Fruit fly (Drosophila melanogaster) S2 (cell line): ENCODE data around the gene Ranbp21.

ENCODE experiments used
- CG8478 ChIP-seq: fragments of >200 bp; optimal IDR thresholded peaks from 2 replicates; lab custom pipeline; 2018
- CTCF ChIP-seq, 2 experiments: fragments of >200 bp; optimal IDR thresholded peaks; 2 replicates each; lab custom pipeline; 2018

Ranbp21 gene

DNA sequence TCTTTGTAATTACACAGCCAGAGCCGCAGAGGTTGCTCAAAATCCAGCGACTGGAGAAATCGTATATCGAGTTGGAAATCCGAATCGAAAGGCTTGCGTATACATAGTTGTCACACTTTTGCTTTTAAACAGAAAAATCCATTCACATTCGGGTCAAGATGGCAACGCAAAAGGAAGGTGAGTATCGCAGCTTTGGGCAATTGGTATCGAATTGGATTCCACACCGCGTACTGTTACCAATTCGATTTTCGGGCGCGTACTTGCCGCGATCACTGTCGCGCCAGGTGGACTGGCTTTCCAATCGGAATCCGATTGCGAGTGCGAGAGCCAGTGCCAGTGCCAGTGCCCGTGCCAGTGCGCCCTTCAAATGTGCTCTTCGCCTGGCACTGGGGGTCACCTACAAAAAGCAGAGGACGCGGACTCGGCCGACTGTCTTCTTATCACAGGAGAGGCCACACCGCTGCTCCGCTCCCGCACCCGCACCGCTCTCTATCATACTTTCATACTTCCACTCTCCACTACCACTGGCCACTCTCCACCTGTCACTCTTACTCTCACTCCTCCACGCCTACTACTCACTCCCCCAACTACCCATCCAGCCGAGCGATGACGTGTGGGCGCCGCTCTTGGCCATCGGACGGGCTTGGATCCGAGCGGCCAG, 15.5 kb upstream of the Ranbp21 start:
- no peak for TF ChIP-seq CTCF (optimal IDR thresholded peaks at IDR 0.05; lab: Kevin White, UChicago)
- no peak for TF ChIP-seq CG8478 (lab: Kevin White, UChicago)

- TF ChIP-seq CTCF (optimal IDR thresholded peaks at IDR 0.05; lab: Kevin White, UChicago) (no peak), CG8478 (lab: Kevin White, UChicago) (no peak)
Measured at dm6 chrX:19666991-19667409, 14.9 kb upstream of the Ranbp21 start, which contains the start of gene Zw. Gene Zw, plus strand, starts transcription at chrX:19667252.

- TF ChIP-seq CG8478 (lab: Kevin White, UChicago): no peak
- TF ChIP-seq CTCF (optimal IDR thresholded peaks at IDR 0.05; lab: Kevin White, UChicago): no peak
Measured at dm6 chrX:19665684-19666141, 13.6 kb upstream of the Ranbp21 start.

dm6 chrX:19663859-19664728, 12.0 kb upstream of the Ranbp21 start, which contains the start of the genes CG14223 and Ssu72:
Gene CG14223, minus strand, starts transcription at chrX:19663971.
Gene Ssu72, plus strand, starts transcription at chrX:19664561.
- no peak for TF ChIP-seq CG8478 (lab: Kevin White, UChicago)
- TF ChIP-seq CTCF (optimal IDR thresholded peaks at IDR 0.05; lab: Kevin White, UChicago): no peak

DNA sequence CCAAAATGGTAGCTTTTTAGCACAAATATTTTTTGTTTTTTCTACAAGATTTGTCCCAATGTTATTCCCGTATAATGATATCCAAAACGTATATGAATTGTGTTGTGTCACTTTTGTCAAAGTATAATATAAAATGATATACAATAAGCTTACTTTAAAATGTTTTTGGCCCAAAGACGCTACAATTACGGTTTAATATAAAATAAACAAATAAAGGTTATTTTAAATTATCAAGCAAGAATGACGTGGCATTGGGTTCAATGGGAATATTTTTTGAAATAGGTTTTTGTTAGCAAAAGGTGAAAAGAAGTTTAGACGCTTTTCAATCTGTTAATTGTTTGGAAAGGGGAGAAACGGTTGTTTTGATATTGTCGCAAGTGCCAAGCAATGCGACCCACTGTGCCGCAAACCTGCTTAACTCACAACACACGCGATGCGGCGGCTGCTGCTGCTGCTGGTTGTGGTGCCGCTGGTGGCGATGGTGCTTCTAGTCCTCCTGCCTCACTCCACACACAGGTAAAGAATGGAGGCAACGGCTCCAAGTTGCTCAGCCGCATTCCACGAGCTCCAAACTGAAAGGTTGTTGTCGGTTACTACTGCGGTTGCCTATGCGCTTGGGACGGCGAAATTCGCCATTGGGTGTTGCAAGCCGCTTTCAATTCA, 11.3 kb upstream of the Ranbp21 start:
- no peak for TF ChIP-seq CTCF (optimal IDR thresholded peaks at IDR 0.05; lab: Kevin White, UChicago)
- TF ChIP-seq CG8478 (lab: Kevin White, UChicago): no peak

DNA sequence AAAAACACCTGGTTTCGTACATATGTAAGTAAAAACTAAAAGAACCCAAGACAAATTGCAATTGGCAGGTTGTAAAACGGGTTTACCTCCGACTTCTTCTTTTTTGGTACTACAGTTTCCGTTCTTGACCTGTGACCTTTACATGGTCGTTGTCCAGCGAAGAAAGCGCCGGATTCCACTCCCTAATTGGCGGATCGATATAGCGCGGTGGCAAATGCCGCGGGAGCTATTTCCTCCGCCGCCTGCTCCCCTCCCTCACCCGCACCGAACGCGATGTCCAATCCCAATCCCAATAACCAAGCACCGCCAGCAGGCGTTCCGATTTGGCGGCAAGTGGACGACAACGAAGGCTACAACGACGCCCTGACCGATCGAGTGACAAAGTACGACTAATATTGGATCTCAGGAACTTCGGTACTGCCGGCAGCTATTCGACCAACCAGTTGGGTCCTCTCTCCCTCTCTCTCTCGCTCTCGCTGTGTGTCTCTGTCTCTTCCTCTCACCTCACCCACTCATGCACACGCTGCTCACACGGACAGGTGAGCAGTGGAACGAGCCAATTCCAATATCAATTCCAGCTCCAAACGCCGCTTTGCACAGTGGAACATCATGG, 10.6 kb upstream of the Ranbp21 start:
- TF ChIP-seq CG8478 (lab: Kevin White, UChicago) (no peak), CTCF (optimal IDR thresholded peaks at IDR 0.05; lab: Kevin White, UChicago) (no peak)

- TF ChIP-seq CTCF (optimal IDR thresholded peaks at IDR 0.05; lab: Kevin White, UChicago) (no peak), CG8478 (lab: Kevin White, UChicago) (no peak)
Measured at dm6 chrX:19645873-19646541, 6.1 kb downstream of the Ranbp21 start, which contains the start of gene Arp10. Gene Arp10, minus strand, starts transcription at chrX:19646176.

DNA sequence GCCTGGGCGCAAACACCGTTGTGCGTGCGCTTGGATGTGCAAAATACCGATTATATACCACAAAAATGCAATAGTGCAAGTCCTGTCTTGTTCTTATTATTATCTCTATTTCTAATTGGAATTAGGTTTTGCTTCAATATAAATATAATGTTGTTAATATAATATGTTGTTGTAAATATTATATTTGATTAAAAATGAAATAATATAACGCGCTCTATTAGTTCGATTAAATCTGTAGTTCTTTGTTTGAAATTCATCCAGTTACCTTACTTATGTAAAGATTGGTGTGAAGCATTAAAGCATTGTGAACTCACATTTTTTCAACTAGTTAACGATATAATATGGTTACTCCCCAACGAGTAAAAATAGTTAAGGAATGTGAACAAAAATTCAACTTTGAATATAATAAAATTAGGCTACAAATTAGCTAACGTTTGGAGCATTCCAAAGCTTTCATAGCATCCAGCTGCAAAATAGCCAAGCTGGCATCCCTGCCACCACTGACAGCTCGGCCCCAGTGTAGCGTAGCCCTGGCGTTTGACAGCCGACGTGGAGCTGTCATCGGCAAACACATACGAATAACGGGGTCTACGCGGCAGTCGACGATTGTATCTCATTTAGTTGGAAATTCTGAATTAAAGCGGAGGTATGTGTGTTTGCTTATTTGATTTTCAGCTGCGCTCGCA, 9.1 kb downstream of the Ranbp21 start, which contains the start of the genes CG12237 and Sec61gamma:
CG12237 (minus strand) TSS at position 51 of the 686 bp plus-strand sequence.
Sec61gamma (plus strand) TSS at position 509 of the 686 bp plus-strand sequence.
- no peak for TF ChIP-seq CTCF (optimal IDR thresholded peaks at IDR 0.05; lab: Kevin White, UChicago)
- TF ChIP-seq CG8478 (lab: Kevin White, UChicago): no peak

- TF ChIP-seq CG8478 (lab: Kevin White, UChicago) (no peak), CTCF (optimal IDR thresholded peaks at IDR 0.05; lab: Kevin White, UChicago) (no peak)
Measured at dm6 chrX:19640707-19641248, 11.3 kb downstream of the Ranbp21 start.

DNA sequence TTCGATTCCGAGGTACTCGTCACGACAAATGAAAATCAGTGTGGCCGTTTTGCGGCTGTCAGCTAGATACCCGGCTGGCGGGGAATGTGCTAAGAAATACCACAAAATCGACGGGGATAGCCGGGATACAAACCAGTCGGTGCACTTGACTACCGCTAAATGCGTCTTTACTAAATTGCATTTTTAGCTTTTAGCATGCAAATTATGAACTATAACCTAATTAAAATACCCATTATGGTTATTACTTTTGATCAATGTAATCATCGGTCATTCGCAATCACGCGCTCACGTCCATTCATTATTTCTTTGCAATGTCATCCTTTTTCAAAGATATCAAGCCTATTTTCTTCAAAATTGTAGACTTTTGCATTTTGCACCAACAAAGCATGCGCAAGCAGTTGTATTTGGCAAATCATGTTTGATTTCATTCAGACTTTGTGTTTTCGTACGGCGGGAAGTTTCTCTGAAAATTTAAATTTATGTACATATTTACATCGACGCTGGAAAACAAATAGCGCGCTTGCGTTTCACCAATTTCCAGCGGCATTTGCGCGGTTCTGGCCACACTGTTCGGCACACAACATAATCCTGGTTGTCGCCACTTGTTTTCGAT, 13.6 kb downstream of the Ranbp21 start, which contains the start of gene Rcd-1:
Rcd-1 (plus strand) TSS at position 440 of the 613 bp plus-strand sequence.
- TF ChIP-seq CTCF (optimal IDR thresholded peaks at IDR 0.05; lab: Kevin White, UChicago): peak; percentile 19 to 48
- TF ChIP-seq CG8478 (lab: Kevin White, UChicago): no peak

DNA sequence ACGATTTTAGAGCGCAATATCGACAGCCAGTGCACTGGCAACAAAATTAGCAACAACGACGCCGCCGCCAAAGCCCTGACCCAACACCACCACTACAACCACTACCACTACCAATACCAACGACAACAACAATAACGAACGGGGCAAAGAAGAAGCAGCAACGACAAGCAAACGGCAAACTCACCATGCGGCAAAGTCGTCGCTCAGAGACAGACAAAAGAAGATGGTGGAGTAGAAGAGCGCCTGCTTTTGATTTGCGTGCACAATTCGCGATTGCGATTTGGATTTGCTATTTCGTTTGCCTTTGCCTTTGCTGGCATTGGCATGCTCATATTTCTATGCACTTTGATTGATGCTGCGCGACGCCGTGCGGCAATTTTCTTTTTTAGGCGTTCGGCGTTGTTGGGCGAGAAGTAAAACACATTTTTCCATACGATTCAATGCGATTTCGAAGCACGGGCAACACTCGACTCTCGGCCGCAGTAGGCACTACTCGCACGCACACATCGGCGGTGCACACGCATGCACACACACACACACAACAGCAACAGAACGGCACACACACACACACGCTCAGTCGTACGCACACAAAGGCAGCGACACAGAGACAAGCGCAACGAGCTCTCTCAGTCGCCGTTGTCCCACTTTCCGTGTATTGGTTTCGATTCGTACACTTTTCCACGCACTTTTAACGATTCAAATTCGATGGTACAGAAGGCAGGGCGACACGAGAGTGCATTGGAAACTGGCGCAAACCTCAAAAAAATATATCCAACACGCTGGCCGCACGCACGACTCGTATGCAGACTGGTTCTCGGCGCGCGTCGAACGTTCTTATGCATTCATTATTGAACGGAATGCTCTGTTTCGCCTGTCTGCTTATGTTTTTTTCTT, 14.4 kb downstream of the Ranbp21 start:
- peak; percentile 53 for TF ChIP-seq CG8478 (lab: Kevin White, UChicago)
- TF ChIP-seq CTCF (optimal IDR thresholded peaks at IDR 0.05; lab: Kevin White, UChicago): no peak
